Fruit fly (Drosophila melanogaster) S2 (cell line): ENCODE measurements around the gene PCNA2.

Experiments used
- CG8478 ChIP-seq: fragments of >200 bp; optimal IDR thresholded peaks from 2 replicates; lab custom pipeline; 2018
- CTCF ChIP-seq, 2 experiments: fragments of >200 bp; optimal IDR thresholded peaks; 2 replicates each; lab custom pipeline; 2018

dm6 chr2L:19567305-19567898 is 16.4 kb downstream of the PCNA2 start:
- no peak for TF ChIP-seq CG8478 (lab: Kevin White, UChicago)
- TF ChIP-seq CTCF (optimal IDR thresholded peaks at IDR 0.05; lab: Kevin White, UChicago): no peak
